Fruit fly (Drosophila melanogaster) whole organism, embryonic: ENCODE data around the gene Hrs.
A peak's percentile ranks its signal among the peaks of the same experiment; 100 is the strongest.

Source experiments
- Aef1 ChIP-seq: fragments of 200-800 bp; sonication (Bioruptor generic); IDR thresholded peaks from 3 replicates; pipeline ENCODE4 v1.3.6; 2022; ENCODE audit warnings: missing biosample characterization, missing genetic modification characterization
- Atf3 ChIP-seq: fragments of 200-800 bp; sonication (Bioruptor generic); optimal IDR thresholded peaks from 3 replicates; lab custom pipeline; 2016; ENCODE audit warnings: missing biosample characterization, missing genetic modification characterization
- Awh ChIP-seq: fragments of 200-800 bp; sonication (Bioruptor generic); IDR thresholded peaks from 2 replicates; pipeline ENCODE4, ENCODE4 v1.3.6; 2022; ENCODE audit warnings: missing biosample characterization, missing genetic modification characterization
- Bdp1 ChIP-seq: fragments of 200-800 bp; sonication (Bioruptor generic); optimal IDR thresholded peaks from 3 replicates; lab custom pipeline; 2016; ENCODE audit warnings: missing biosample characterization, missing genetic modification characterization
- CG10366 ChIP-seq: fragments of 200-800 bp; sonication (Bioruptor generic); IDR thresholded peaks from 2 replicates; pipeline ENCODE4 v1.3.6; 2022; ENCODE audit warnings: missing biosample characterization, missing genetic modification characterization
- CG10543 ChIP-seq: fragments of 200-800 bp; sonication (Bioruptor generic); optimal IDR thresholded peaks from 3 replicates; lab custom pipeline; 2017; ENCODE audit warnings: missing biosample characterization, mild to moderate bottlenecking, missing genetic modification characterization, moderate library complexity
- CG11695 ChIP-seq: fragments of 200-800 bp; sonication (Bioruptor generic); IDR thresholded peaks from 3 replicates; pipeline ENCODE4 v1.3.6; 2022; ENCODE audit warnings: missing biosample characterization, missing genetic modification characterization
- CG12071 ChIP-seq: fragments of 200-800 bp; sonication (Bioruptor generic); optimal IDR thresholded peaks from 3 replicates; lab custom pipeline; 2018; ENCODE audit warnings: missing biosample characterization, mild to moderate bottlenecking, missing genetic modification characterization
- CG12219 ChIP-seq: fragments of 200-800 bp; sonication (Bioruptor generic); optimal IDR thresholded peaks from 3 replicates; lab custom pipeline; 2018; ENCODE audit warnings: missing biosample characterization, mild to moderate bottlenecking, missing genetic modification characterization
- CG12391 ChIP-seq: fragments of 200-800 bp; sonication (Bioruptor generic); optimal IDR thresholded peaks from 3 replicates; lab custom pipeline; 2018; ENCODE audit warnings: missing biosample characterization, mild to moderate bottlenecking, missing genetic modification characterization, moderate library complexity
- CG13123 ChIP-seq: fragments of 200-800 bp; sonication (Bioruptor generic); optimal IDR thresholded peaks from 2 replicates; lab custom pipeline; 2016; ENCODE audit warnings: missing biosample characterization, missing genetic modification characterization
- CG17186 ChIP-seq: fragments of 200-800 bp; sonication (Bioruptor generic); optimal IDR thresholded peaks from 3 replicates; lab custom pipeline; 2017; ENCODE audit warnings: missing biosample characterization, missing genetic modification reagents, missing genetic modification characterization
- CG18262 ChIP-seq: fragments of 200-800 bp; optimal IDR thresholded peaks from 3 replicates; lab custom pipeline; 2019; ENCODE audit warnings: missing biosample characterization, mild to moderate bottlenecking, missing genetic modification characterization, moderate library complexity
- CG2678 ChIP-seq: fragments of 200-800 bp; sonication (Bioruptor generic); optimal IDR thresholded peaks from 3 replicates; lab custom pipeline; 2019; ENCODE audit warnings: missing biosample characterization, mild to moderate bottlenecking, missing genetic modification characterization, moderate library complexity
- CG7963 ChIP-seq: fragments of 200-800 bp; sonication (Bioruptor generic); IDR thresholded peaks from 3 replicates; pipeline ENCODE4 v1.3.6; 2022; ENCODE audit warnings: missing biosample characterization, missing genetic modification characterization; ENCODE audit not compliant: partially characterized antibody
- CoRest ChIP-seq: fragments of 200-800 bp; sonication (Bioruptor generic); optimal IDR thresholded peaks from 3 replicates; lab custom pipeline; 2018; ENCODE audit warnings: missing biosample characterization, mild to moderate bottlenecking, missing genetic modification characterization, moderate library complexity
- CrebB ChIP-seq: fragments of 200-800 bp; sonication (Bioruptor generic); optimal IDR thresholded peaks from 3 replicates; lab custom pipeline; 2018; ENCODE audit warnings: missing biosample characterization, mild to moderate bottlenecking, missing genetic modification characterization
- Dek ChIP-seq: fragments of 200-800 bp; sonication (Bioruptor generic); optimal IDR thresholded peaks from 3 replicates; lab custom pipeline; 2019; ENCODE audit warnings: missing biosample characterization, mild to moderate bottlenecking, missing genetic modification characterization, moderate library complexity
- Gug ChIP-seq: fragments of 200-800 bp; sonication (Bioruptor generic); IDR thresholded peaks from 4 replicates; pipeline ENCODE4 v1.3.6; 2022; ENCODE audit warnings: missing biosample characterization, missing genetic modification characterization
- H2.0 ChIP-seq: fragments of 200-800 bp; sonication (Bioruptor generic); IDR thresholded peaks from 2 replicates; pipeline ENCODE4 v1.3.6; 2022; ENCODE audit warnings: missing biosample characterization, missing genetic modification characterization
- Hand ChIP-seq: fragments of 200-800 bp; sonication (Bioruptor generic); optimal IDR thresholded peaks from 2 replicates; lab custom pipeline; 2017; ENCODE audit warnings: mild to moderate bottlenecking, missing biosample characterization, missing genetic modification reagents, missing genetic modification characterization
- NC2β ChIP-seq: fragments of 200-800 bp; sonication (Bioruptor generic); optimal IDR thresholded peaks from 2 replicates; lab custom pipeline; 2016; ENCODE audit warnings: missing biosample characterization, missing genetic modification characterization
- Neu2 ChIP-seq: fragments of 200-800 bp; sonication (Bioruptor generic); optimal IDR thresholded peaks from 3 replicates; lab custom pipeline; 2016; ENCODE audit warnings: missing biosample characterization, missing genetic modification characterization, borderline replicate concordance
- Sox100B ChIP-seq: fragments of 200-800 bp; sonication (Bioruptor generic); optimal IDR thresholded peaks from 3 replicates; lab custom pipeline; 2018; ENCODE audit warnings: missing biosample characterization, mild to moderate bottlenecking, missing genetic modification characterization
- Tbp ChIP-seq: fragments of >200 bp; optimal IDR thresholded peaks from 2 replicates; lab custom pipeline; 2018; ENCODE audit warnings: missing biosample characterization, missing genetic modification characterization
- YL-1 ChIP-seq: fragments of 200-800 bp; sonication (Bioruptor generic); optimal IDR thresholded peaks from 3 replicates; lab custom pipeline; 2017; ENCODE audit warnings: missing biosample characterization, mild to moderate bottlenecking, missing genetic modification characterization
- aop ChIP-seq: fragments of 200-800 bp; sonication (Bioruptor generic); IDR thresholded peaks from 2 replicates; pipeline ENCODE4 v1.3.6; 2022; ENCODE audit warnings: missing biosample characterization, missing genetic modification characterization
- ase ChIP-seq: fragments of 200-800 bp; sonication (Bioruptor generic); IDR thresholded peaks from 3 replicates; pipeline ENCODE4 v1.3.6; 2022; ENCODE audit warnings: missing biosample characterization, missing genetic modification characterization
- az2 ChIP-seq: fragments of 200-800 bp; sonication (Bioruptor generic); optimal IDR thresholded peaks from 3 replicates; lab custom pipeline; 2016; ENCODE audit warnings: missing biosample characterization, missing genetic modification characterization
- bab2 ChIP-seq: fragments of 200-800 bp; sonication (Bioruptor generic); optimal IDR thresholded peaks from 2 replicates; lab custom pipeline; 2016; ENCODE audit warnings: missing biosample characterization, missing genetic modification characterization
- cato ChIP-seq: fragments of 200-800 bp; sonication (Bioruptor generic); optimal IDR thresholded peaks from 2 replicates; lab custom pipeline; 2016; ENCODE audit warnings: missing biosample characterization, missing genetic modification characterization, borderline replicate concordance
- cg ChIP-seq: fragments of 200-800 bp; sonication (Bioruptor generic); optimal IDR thresholded peaks from 3 replicates; lab custom pipeline; 2019; ENCODE audit warnings: missing biosample characterization, mild to moderate bottlenecking, missing genetic modification characterization, moderate library complexity
- dan ChIP-seq: fragments of 200-800 bp; sonication (Bioruptor generic); IDR thresholded peaks from 2 replicates; pipeline ENCODE4 v1.3.6; 2022; ENCODE audit warnings: missing biosample characterization, missing genetic modification characterization
- dimm ChIP-seq: fragments of 200-800 bp; sonication (Bioruptor generic); IDR thresholded peaks from 2 replicates; pipeline ENCODE4 v1.3.6; 2022; ENCODE audit warnings: missing biosample characterization, missing genetic modification characterization
- dmrt11E ChIP-seq: fragments of 200-800 bp; sonication (Bioruptor generic); optimal IDR thresholded peaks from 3 replicates; lab custom pipeline; 2018; ENCODE audit warnings: missing biosample characterization, mild to moderate bottlenecking, missing genetic modification characterization, moderate library complexity
- eve ChIP-seq, 2 experiments: fragments of >200 bp; optimal IDR thresholded peaks; 2 replicates each; lab custom pipeline; 2017; ENCODE audit warnings: missing biosample characterization in 2 of 2, missing genetic modification characterization in 2 of 2
- grau ChIP-seq: fragments of 200-800 bp; optimal IDR thresholded peaks from 3 replicates; lab custom pipeline; 2019; ENCODE audit warnings: missing biosample characterization, mild to moderate bottlenecking, missing genetic modification characterization, moderate library complexity
- lab ChIP-seq: fragments of 200-800 bp; sonication (Bioruptor generic); optimal IDR thresholded peaks from 3 replicates; lab custom pipeline; 2017; ENCODE audit warnings: missing biosample characterization, missing genetic modification characterization, mild to moderate bottlenecking, moderate library complexity, missing genetic modification reagents
- lov ChIP-seq, 2 experiments: fragments of 200-800 bp in 1 of 2; fragments of >200 bp in 1 of 2; sonication (Bioruptor generic) in 1 of 2; IDR thresholded peaks in 1 of 2; optimal IDR thresholded peaks in 1 of 2; 2 replicates in 1 of 2; 3 replicates in 1 of 2; pipeline versions ENCODE4 v1.3.6 to Lab custom; 2017 to 2022; ENCODE audit warnings: missing biosample characterization in 1 of 2, missing genetic modification characterization in 1 of 2
- p53 ChIP-seq: fragments of 200-800 bp; sonication (Bioruptor generic); optimal IDR thresholded peaks from 2 replicates; lab custom pipeline; 2016; ENCODE audit warnings: missing biosample characterization, missing genetic modification characterization
- pfk ChIP-seq: fragments of 200-800 bp; sonication (Bioruptor generic); optimal IDR thresholded peaks from 2 replicates; lab custom pipeline; 2018; ENCODE audit warnings: missing biosample characterization, mild to moderate bottlenecking, missing genetic modification characterization, moderate library complexity
- salm ChIP-seq: fragments of 200-800 bp; sonication (Bioruptor generic); optimal IDR thresholded peaks from 2 replicates; lab custom pipeline; 2018; ENCODE audit warnings: missing biosample characterization, mild to moderate bottlenecking, missing genetic modification characterization
- sc ChIP-seq, 3 experiments: fragments of >200 bp in 2 of 3; fragments of 200-800 bp in 1 of 3; sonication (Bioruptor generic) in 1 of 3; optimal IDR thresholded peaks; 2 replicates in 2 of 3; 3 replicates in 1 of 3; lab custom pipeline; 2017; ENCODE audit warnings: mild to moderate bottlenecking in 1 of 3, missing biosample characterization in 1 of 3, missing genetic modification characterization in 1 of 3, missing genetic modification reagents in 1 of 3
- sna ChIP-seq: fragments of 200-800 bp; sonication (Bioruptor generic); IDR thresholded peaks from 2 replicates; pipeline ENCODE4 v1.3.6; 2022; ENCODE audit warnings: missing biosample characterization, missing genetic modification characterization; ENCODE audit not compliant: partially characterized antibody
- stwl ChIP-seq: fragments of 200-800 bp; sonication (Bioruptor generic); optimal IDR thresholded peaks from 3 replicates; lab custom pipeline; 2018; ENCODE audit warnings: missing biosample characterization, mild to moderate bottlenecking, missing genetic modification characterization, moderate library complexity
- tgo ChIP-seq: fragments of 200-800 bp; sonication (Bioruptor generic); IDR thresholded peaks from 3 replicates; pipeline ENCODE4 v1.3.6; 2022; ENCODE audit warnings: missing biosample characterization, missing genetic modification characterization
- yki ChIP-seq: fragments of >200 bp; optimal IDR thresholded peaks from 3 replicates; lab custom pipeline; 2018
- zfh1 ChIP-seq: fragments of 200-800 bp; sonication (Bioruptor generic); IDR thresholded peaks from 3 replicates; pipeline ENCODE4 v1.3.6; 2022; ENCODE audit warnings: missing biosample characterization, missing genetic modification characterization

Gene Hrs

dm6 chr2L:2748480-2749143 lies 8.8 kb downstream of the Hrs start (continued):
- TF ChIP-seq tgo, result peak; percentile 91
- no peak for TF ChIP-seq yki (lab: Kevin White, UChicago)
- peak; percentile 1 for TF ChIP-seq salm (tag; lab: Kevin White, UChicago)
- peak; percentile 86 for TF ChIP-seq YL-1 (GFP tag; lab: Kevin White, UChicago)
- TF ChIP-seq Gug, result peak; percentile 92
- peak; percentile 80 for TF ChIP-seq ase (GFP tag; lab: Robert Waterston, UW)
- TF ChIP-seq CG17186 (GFP tag; lab: Kevin White, UChicago), result peak; percentile 82
- TF ChIP-seq Tbp, result no peak
- peak; percentile 86 for TF ChIP-seq az2 (GFP tag; lab: Kevin White, UChicago)
- TF ChIP-seq CG12219 (GFP tag; lab: Kevin White, UChicago), result peak; percentile 61
- TF ChIP-seq CrebB (tag; lab: Kevin White, UChicago), result peak; percentile 69
- peak; percentile 81 for TF ChIP-seq CG10366 (GFP tag; lab: Robert Waterston, UW)
- peak; percentile 87 for TF ChIP-seq CG12391 (tag; lab: Kevin White, UChicago)
- peak; percentile 63 for TF ChIP-seq cato (GFP tag; lab: Kevin White, UChicago)
- TF ChIP-seq CG7963 (GFP tag; lab: Robert Waterston, UW), result peak; percentile 35; the same call in 1 of the 3 replicates
- peak; percentile 94 for TF ChIP-seq CG18262 (tag; lab: Kevin White, UChicago)
- TF ChIP-seq eve (GFP tag; optimal IDR thresholded peaks at IDR 0.05; lab: Kevin White, UChicago), result no peak
- peak; percentile 74 for TF ChIP-seq Bdp1 (GFP tag; lab: Kevin White, UChicago)
- TF ChIP-seq stwl (tag; lab: Kevin White, UChicago), result peak; percentile 94
- 0 out of 2 replicates have a peak, but pooled peaks have one; percentile 25 for TF ChIP-seq dimm
- peak; percentile 85 for TF ChIP-seq zfh1 (GFP tag; lab: Robert Waterston, UW)
- TF ChIP-seq CG13123 (GFP tag; lab: Kevin White, UChicago), result peak; percentile 72
- TF ChIP-seq H2.0 (GFP tag; lab: Robert Waterston, UW), result peak; percentile 83
- TF ChIP-seq CG11695 (GFP tag; lab: Robert Waterston, UW), result peak; percentile 91
- peak; percentile 80 for TF ChIP-seq NC2β (GFP tag; lab: Kevin White, UChicago)
- TF ChIP-seq CG10543 (GFP tag; lab: Kevin White, UChicago), result peak; percentile 93
- TF ChIP-seq dan, result no peak; the same call in 1 of the 2 replicates
- TF ChIP-seq CG2678 (tag; lab: Kevin White, UChicago), result peak; percentile 94
- no peak for TF ChIP-seq CG12071 (GFP tag; lab: Kevin White, UChicago)
- peak; percentile 93 for TF ChIP-seq grau (tag; lab: Kevin White, UChicago)
- no peak for TF ChIP-seq cg
- peak; percentile 67 for TF ChIP-seq bab2 (GFP tag; lab: Kevin White, UChicago)
- TF ChIP-seq Neu2, result peak; percentile 40
- TF ChIP-seq Atf3, result peak; percentile 56
- TF ChIP-seq lov (optimal IDR thresholded peaks at IDR 0.05; lab: Kevin White, UChicago), result no peak
- peak; percentile 69; the same call in 1 of the 3 replicates for TF ChIP-seq lov (GFP tag; IDR thresholded peaks at IDR 0.05; lab: Robert Waterston, UW)
- TF ChIP-seq CoRest (tag; lab: Kevin White, UChicago), result peak; percentile 94
- peak; percentile 60 for TF ChIP-seq pfk (GFP tag; lab: Kevin White, UChicago)
- TF ChIP-seq aop (GFP tag; lab: Robert Waterston, UW), result peak; percentile 61; the same call in 1 of the 2 replicates
- peak; percentile 84 for TF ChIP-seq Sox100B (GFP tag; lab: Kevin White, UChicago)
- peak; percentile 94 for TF ChIP-seq lab (GFP tag; lab: Kevin White, UChicago)
- TF ChIP-seq sna (GFP tag; lab: Robert Waterston, UW), result no peak; the same call in 1 of the 2 replicates
- TF ChIP-seq p53 (GFP tag; lab: Kevin White, UChicago), result peak; percentile 58
- no peak for TF ChIP-seq sc (optimal IDR thresholded peaks at IDR 0.05; lab: Kevin White, UChicago)
- peak; percentile 67 for TF ChIP-seq sc (GFP tag; optimal IDR thresholded peaks at IDR 0.05; lab: Kevin White, UChicago)
- TF ChIP-seq Aef1 (GFP tag; lab: Robert Waterston, UW), result peak; percentile 79
- TF ChIP-seq dmrt11E (tag; lab: Kevin White, UChicago), result peak; percentile 79
- TF ChIP-seq Hand, result peak; percentile 67
- TF ChIP-seq Awh (GFP tag; lab: Robert Waterston, UW), result peak; percentile 80
- peak; percentile 87 for TF ChIP-seq Dek
